Fruit fly (Drosophila melanogaster) whole organism, embryonic: ENCODE measurements around the gene alpha-Est7.
A peak's percentile ranks its signal among the peaks of the same experiment; 100 is the strongest.

Experiments used
- Blimp-1 ChIP-seq: fragments of 200-800 bp; sonication (Bioruptor generic); optimal IDR thresholded peaks from 3 replicates; lab custom pipeline; 2018; ENCODE audit warnings: missing biosample characterization, missing genetic modification characterization, mild to moderate bottlenecking, moderate library complexity, missing genetic modification reagents
- C15 ChIP-seq: fragments of 200-800 bp; sonication (Bioruptor generic); IDR thresholded peaks from 3 replicates; pipeline ENCODE4 v1.3.6; 2022; ENCODE audit warnings: missing biosample characterization, missing genetic modification characterization
- CG1024 ChIP-seq: fragments of 200-800 bp; sonication (Bioruptor generic); IDR thresholded peaks from 2 replicates; pipeline ENCODE4 v1.3.6; 2022; ENCODE audit warnings: missing biosample characterization, missing genetic modification characterization
- CG11696 ChIP-seq: fragments of 200-800 bp; sonication (Bioruptor generic); IDR thresholded peaks from 2 replicates; pipeline ENCODE4 v1.3.6; 2022; ENCODE audit warnings: missing biosample characterization, missing genetic modification characterization
- CG1233 ChIP-seq: fragments of 200-800 bp; sonication (Bioruptor generic); optimal IDR thresholded peaks from 4 replicates; lab custom pipeline; 2018; ENCODE audit warnings: missing biosample characterization, mild to moderate bottlenecking, missing genetic modification characterization
- CG12391 ChIP-seq: fragments of 200-800 bp; sonication (Bioruptor generic); optimal IDR thresholded peaks from 3 replicates; lab custom pipeline; 2018; ENCODE audit warnings: missing biosample characterization, mild to moderate bottlenecking, missing genetic modification characterization, moderate library complexity
- CG14860 ChIP-seq: fragments of 200-800 bp; sonication (Bioruptor generic); IDR thresholded peaks from 3 replicates; pipeline ENCODE4 v1.3.6; 2022; ENCODE audit warnings: missing biosample characterization, missing genetic modification characterization; ENCODE audit not compliant: partially characterized antibody
- CG1603 ChIP-seq: fragments of 200-800 bp; sonication (Bioruptor generic); optimal IDR thresholded peaks from 2 replicates; lab custom pipeline; 2019; ENCODE audit warnings: missing biosample characterization, mild to moderate bottlenecking, missing genetic modification characterization, moderate library complexity
- CG16815 ChIP-seq: fragments of 200-800 bp; sonication (Bioruptor generic); optimal IDR thresholded peaks from 3 replicates; lab custom pipeline; 2017; ENCODE audit warnings: missing biosample characterization, mild to moderate bottlenecking, missing genetic modification characterization
- CG17568 ChIP-seq: fragments of 200-800 bp; sonication (Bioruptor generic); optimal IDR thresholded peaks from 2 replicates; lab custom pipeline; 2018; ENCODE audit warnings: missing biosample characterization, mild to moderate bottlenecking, missing genetic modification characterization, moderate library complexity
- CG2202 ChIP-seq: fragments of 200-800 bp; sonication (Bioruptor generic); optimal IDR thresholded peaks from 2 replicates; lab custom pipeline; 2018; ENCODE audit warnings: missing biosample characterization, mild to moderate bottlenecking, missing genetic modification characterization
- CG30020 ChIP-seq: fragments of 200-800 bp; optimal IDR thresholded peaks from 2 replicates; lab custom pipeline; 2019; ENCODE audit warnings: missing biosample characterization, mild to moderate bottlenecking, missing genetic modification characterization, moderate library complexity
- CG3407 ChIP-seq: fragments of 200-800 bp; sonication (Bioruptor generic); optimal IDR thresholded peaks from 2 replicates; lab custom pipeline; 2018; ENCODE audit warnings: missing biosample characterization, mild to moderate bottlenecking, missing genetic modification characterization
- CG42726 ChIP-seq: fragments of 200-800 bp; sonication (Bioruptor generic); IDR thresholded peaks from 2 replicates; pipeline ENCODE4 v1.3.6; 2022; ENCODE audit warnings: missing biosample characterization, missing genetic modification characterization; ENCODE audit not compliant: partially characterized antibody
- CG4424 ChIP-seq: fragments of 200-800 bp; sonication (Bioruptor generic); optimal IDR thresholded peaks from 3 replicates; lab custom pipeline; 2016; ENCODE audit warnings: missing biosample characterization, missing genetic modification characterization
- CG6813 ChIP-seq: fragments of 200-800 bp; sonication (Bioruptor generic); optimal IDR thresholded peaks from 2 replicates; lab custom pipeline; 2017; ENCODE audit warnings: missing biosample characterization, missing genetic modification characterization, mild to moderate bottlenecking, moderate library complexity, missing genetic modification reagents
- CG7556 ChIP-seq: fragments of 200-800 bp; sonication (Bioruptor generic); optimal IDR thresholded peaks from 2 replicates; lab custom pipeline; 2017; ENCODE audit warnings: missing biosample characterization, mild to moderate bottlenecking, missing genetic modification characterization
- CG7786 ChIP-seq: fragments of 200-800 bp; sonication (Bioruptor generic); optimal IDR thresholded peaks from 2 replicates; lab custom pipeline; 2016; ENCODE audit warnings: missing biosample characterization, missing genetic modification characterization
- CG7987 ChIP-seq: fragments of 200-800 bp; sonication (Bioruptor generic); optimal IDR thresholded peaks from 2 replicates; lab custom pipeline; 2018; ENCODE audit warnings: missing biosample characterization, mild to moderate bottlenecking, missing genetic modification characterization, moderate library complexity
- CG9215 ChIP-seq: fragments of 200-800 bp; sonication (Bioruptor generic); IDR thresholded peaks from 2 replicates; pipeline ENCODE4 v1.3.6; 2022; ENCODE audit warnings: missing biosample characterization, missing genetic modification characterization
- CG9817 ChIP-seq: fragments of 200-800 bp; sonication (Bioruptor generic); optimal IDR thresholded peaks from 2 replicates; lab custom pipeline; 2018; ENCODE audit warnings: missing biosample characterization, mild to moderate bottlenecking, missing genetic modification characterization, moderate library complexity
- CoRest ChIP-seq: fragments of 200-800 bp; sonication (Bioruptor generic); optimal IDR thresholded peaks from 3 replicates; lab custom pipeline; 2018; ENCODE audit warnings: missing biosample characterization, mild to moderate bottlenecking, missing genetic modification characterization, moderate library complexity
- CrebB ChIP-seq: fragments of 200-800 bp; sonication (Bioruptor generic); optimal IDR thresholded peaks from 3 replicates; lab custom pipeline; 2018; ENCODE audit warnings: missing biosample characterization, mild to moderate bottlenecking, missing genetic modification characterization
- Elba2 ChIP-seq: fragments of 200-800 bp; sonication (Bioruptor generic); optimal IDR thresholded peaks from 3 replicates; lab custom pipeline; 2016; ENCODE audit warnings: missing biosample characterization, missing genetic modification characterization
- GATAe ChIP-seq: fragments of 200-800 bp; sonication (Bioruptor generic); conservative IDR thresholded peaks from 2 replicates; pipeline ENCODE4 v1.3.6; 2022; ENCODE audit warnings: missing biosample characterization, missing genetic modification characterization
- NC2α ChIP-seq: fragments of 200-800 bp; sonication (Bioruptor generic); optimal IDR thresholded peaks from 2 replicates; lab custom pipeline; 2016; ENCODE audit warnings: missing biosample characterization, missing genetic modification characterization
- Trl ChIP-seq, 3 experiments: fragments of >200 bp in 2 of 3; fragments of 200-800 bp in 1 of 3; sonication (Bioruptor generic) in 1 of 3; optimal IDR thresholded peaks; 2 replicates in 1 of 3; 3 replicates in 2 of 3; lab custom pipeline; 2016 to 2017; ENCODE audit warnings: missing biosample characterization in 1 of 3, missing genetic modification characterization in 1 of 3
- dati ChIP-seq: fragments of 200-800 bp; sonication (Bioruptor generic); IDR thresholded peaks from 2 replicates; pipeline ENCODE4 v1.3.6; 2022; ENCODE audit warnings: missing biosample characterization, missing genetic modification characterization
- disco-r ChIP-seq: fragments of 200-800 bp; sonication (Bioruptor generic); optimal IDR thresholded peaks from 2 replicates; lab custom pipeline; 2016; ENCODE audit warnings: missing biosample characterization, missing genetic modification characterization
- gem ChIP-seq: fragments of 200-800 bp; sonication (Bioruptor generic); optimal IDR thresholded peaks from 2 replicates; lab custom pipeline; 2019; ENCODE audit warnings: missing biosample characterization, mild to moderate bottlenecking, missing genetic modification characterization, moderate library complexity
- ham ChIP-seq: fragments of 200-800 bp; sonication (Bioruptor generic); IDR thresholded peaks from 2 replicates; pipeline ENCODE4 v1.3.6; 2022; ENCODE audit warnings: missing biosample characterization, missing genetic modification characterization
- hb ChIP-seq: fragments of 200-800 bp; sonication (Bioruptor generic); IDR thresholded peaks from 3 replicates; pipeline ENCODE4 v1.3.6; 2022; ENCODE audit warnings: missing biosample characterization, missing genetic modification characterization; ENCODE audit not compliant: partially characterized antibody
- jigr1 ChIP-seq: fragments of 200-800 bp; sonication (Bioruptor generic); IDR thresholded peaks from 3 replicates; pipeline ENCODE4 v1.3.6; 2022; ENCODE audit warnings: missing biosample characterization, missing genetic modification characterization
- jumu ChIP-seq: fragments of 200-800 bp; sonication (Bioruptor generic); optimal IDR thresholded peaks from 3 replicates; lab custom pipeline; 2016; ENCODE audit warnings: missing biosample characterization, missing genetic modification characterization
- kay ChIP-seq: fragments of 200-800 bp; sonication (Bioruptor generic); optimal IDR thresholded peaks from 2 replicates; lab custom pipeline; 2016; ENCODE audit warnings: missing biosample characterization, missing genetic modification characterization
- knrl ChIP-seq: fragments of 200-800 bp; sonication (Bioruptor generic); IDR thresholded peaks from 3 replicates; pipeline ENCODE4 v1.3.6; 2022; ENCODE audit warnings: missing biosample characterization, missing genetic modification characterization; ENCODE audit not compliant: partially characterized antibody
- lbe ChIP-seq: fragments of 200-800 bp; sonication (Bioruptor generic); optimal IDR thresholded peaks from 2 replicates; lab custom pipeline; 2016; ENCODE audit warnings: missing biosample characterization, mild to moderate bottlenecking, missing genetic modification characterization
- maf-S ChIP-seq: fragments of 200-800 bp; sonication (Bioruptor generic); optimal IDR thresholded peaks from 2 replicates; lab custom pipeline; 2016; ENCODE audit warnings: missing biosample characterization, missing genetic modification characterization
- nerfin-1 ChIP-seq: fragments of 200-800 bp; sonication (Bioruptor generic); optimal IDR thresholded peaks from 3 replicates; lab custom pipeline; 2019; ENCODE audit warnings: missing biosample characterization, mild to moderate bottlenecking, missing genetic modification characterization, moderate library complexity
- nmo ChIP-seq: fragments of 200-800 bp; sonication (Bioruptor generic); optimal IDR thresholded peaks from 2 replicates; lab custom pipeline; 2018; ENCODE audit warnings: missing biosample characterization, mild to moderate bottlenecking, missing genetic modification characterization, moderate library complexity
- oc ChIP-seq: fragments of 200-800 bp; sonication (Bioruptor generic); optimal IDR thresholded peaks from 2 replicates; lab custom pipeline; 2018; ENCODE audit warnings: missing biosample characterization, mild to moderate bottlenecking, missing genetic modification characterization, moderate library complexity
- onecut ChIP-seq: fragments of 200-800 bp; sonication (Bioruptor generic); IDR thresholded peaks from 2 replicates; pipeline ENCODE4 v1.3.6; 2022; ENCODE audit warnings: missing biosample characterization, missing genetic modification characterization
- rib ChIP-seq: fragments of 200-800 bp; sonication (Bioruptor generic); IDR thresholded peaks from 2 replicates; pipeline ENCODE4 v1.3.6; 2022; ENCODE audit warnings: missing biosample characterization, missing genetic modification characterization
- seq ChIP-seq: fragments of 200-800 bp; sonication (Bioruptor generic); IDR thresholded peaks from 2 replicates; pipeline ENCODE4 v1.3.6; 2022; ENCODE audit warnings: missing biosample characterization, missing genetic modification characterization
- stc ChIP-seq: fragments of 200-800 bp; sonication (Bioruptor generic); IDR thresholded peaks from 2 replicates; pipeline ENCODE4 v1.3.6; 2022; ENCODE audit warnings: missing biosample characterization, missing genetic modification characterization
- tgo ChIP-seq: fragments of 200-800 bp; sonication (Bioruptor generic); IDR thresholded peaks from 3 replicates; pipeline ENCODE4 v1.3.6; 2022; ENCODE audit warnings: missing biosample characterization, missing genetic modification characterization
- ttk ChIP-seq: fragments of 200-800 bp; sonication (Bioruptor generic); IDR thresholded peaks from 2 replicates; pipeline ENCODE4 v2.1.2; 2022; ENCODE audit warnings: missing biosample characterization, missing genetic modification characterization
- z ChIP-seq: fragments of 200-800 bp; sonication (Bioruptor generic); IDR thresholded peaks from 3 replicates; pipeline ENCODE4 v1.3.6; 2022; ENCODE audit warnings: missing biosample characterization, missing genetic modification characterization
- zfh1 ChIP-seq: fragments of 200-800 bp; sonication (Bioruptor generic); IDR thresholded peaks from 3 replicates; pipeline ENCODE4 v1.3.6; 2022; ENCODE audit warnings: missing biosample characterization, missing genetic modification characterization
- zfh2 ChIP-seq: fragments of 200-800 bp; sonication (Bioruptor generic); optimal IDR thresholded peaks from 2 replicates; lab custom pipeline; 2016; ENCODE audit warnings: missing biosample characterization, missing genetic modification characterization

alpha-Est7 gene

dm6 chr3R:7473767-7474254 is 49.7 kb downstream of the alpha-Est7 start, which contains the start of gene CG1142 (continued):
- TF ChIP-seq seq (GFP tag; lab: Robert Waterston, UW) (peak; percentile 98), CG11696 (peak; percentile 97), CG4424 (GFP tag; lab: Kevin White, UChicago) (peak; percentile 99), kay (GFP tag; lab: Kevin White, UChicago) (peak; percentile 95), jumu (GFP tag; lab: Kevin White, UChicago) (peak; percentile 92), onecut (GFP tag; lab: Robert Waterston, UW) (peak; percentile 95), ttk (GFP tag; lab: Robert Waterston, UW) (peak; percentile 98), jigr1 (peak; percentile 92), CG1603 (tag; lab: Kevin White, UChicago) (peak; percentile 97), maf-S (GFP tag; lab: Kevin White, UChicago) (peak; percentile 97), CG7556 (peak; percentile 98), CG17568 (peak; percentile 96), lbe (peak; percentile 95), C15 (GFP tag; lab: Robert Waterston, UW) (peak; percentile 98), nmo (peak; percentile 99), zfh2 (GFP tag; lab: Kevin White, UChicago) (peak; percentile 91), Trl (optimal IDR thresholded peaks at IDR 0.05; lab: Kevin White, UChicago) (no peak), Trl (GFP tag; optimal IDR thresholded peaks at IDR 0.05; lab: Kevin White, UChicago) (peak; percentile 97), CG6813 (peak; percentile 95), CG9817 (tag; lab: Kevin White, UChicago) (peak; percentile 99), ham (peak; percentile 95), CG3407 (peak; percentile 96), CG7786 (GFP tag; lab: Kevin White, UChicago) (peak; percentile 96), GATAe (GFP tag; lab: Robert Waterston, UW) (peak; percentile 85), CG12391 (tag; lab: Kevin White, UChicago) (peak; percentile 99), hb (GFP tag; lab: Robert Waterston, UW) (no peak), CG1024 (peak; percentile 97), gem (tag; lab: Kevin White, UChicago) (peak; percentile 100), CrebB (peak; percentile 98), CG9215 (peak; percentile 94), NC2α (GFP tag; lab: Kevin White, UChicago) (peak; percentile 95), CG2202 (tag; lab: Kevin White, UChicago) (peak; percentile 98), tgo (peak; percentile 97), Elba2 (GFP tag; lab: Kevin White, UChicago) (peak; percentile 96), oc (peak; percentile 99), dati (GFP tag; lab: Robert Waterston, UW) (peak; percentile 97), rib (GFP tag; lab: Robert Waterston, UW) (peak; percentile 97), stc (GFP tag; lab: Robert Waterston, UW) (peak; percentile 98), CG42726 (GFP tag; lab: Robert Waterston, UW) (no peak), CG30020 (tag; lab: Kevin White, UChicago) (peak; percentile 90), zfh1 (GFP tag; lab: Robert Waterston, UW) (peak; percentile 99), CG7987 (GFP tag; lab: Kevin White, UChicago) (peak; percentile 90), CG1233 (peak; percentile 99), disco-r (GFP tag; lab: Kevin White, UChicago) (peak; percentile 97), CoRest (tag; lab: Kevin White, UChicago) (peak; percentile 99), Blimp-1 (GFP tag; lab: Kevin White, UChicago) (peak; percentile 97), z (peak; percentile 85), CG14860 (GFP tag; lab: Robert Waterston, UW) (no peak), knrl (no peak), nerfin-1 (tag; lab: Kevin White, UChicago) (peak; percentile 98), CG16815 (peak; percentile 96)
